Fruit fly (Drosophila melanogaster) whole organism, embryonic: ENCODE measurements around the gene CG42495.
A peak's percentile ranks its signal among the peaks of the same experiment; 100 is the strongest.

Experiments used
- Abd-B ChIP-seq: fragments of 200-800 bp; sonication (Bioruptor generic); optimal IDR thresholded peaks from 2 replicates; lab custom pipeline; 2018; ENCODE audit warnings: missing biosample characterization, mild to moderate bottlenecking, missing genetic modification characterization, moderate library complexity
- Adf1 ChIP-seq: fragments of 200-800 bp; sonication (Bioruptor generic); IDR thresholded peaks from 2 replicates; pipeline ENCODE4 v1.3.6; 2022; ENCODE audit warnings: missing biosample characterization, missing genetic modification characterization
- Bgb ChIP-seq: fragments of 200-800 bp; sonication (Bioruptor generic); IDR thresholded peaks from 2 replicates; pipeline ENCODE4 v1.3.6; 2022; ENCODE audit warnings: missing biosample characterization, missing genetic modification characterization; ENCODE audit not compliant: partially characterized antibody
- CG13123 ChIP-seq: fragments of 200-800 bp; sonication (Bioruptor generic); optimal IDR thresholded peaks from 2 replicates; lab custom pipeline; 2016; ENCODE audit warnings: missing biosample characterization, missing genetic modification characterization
- CG13287 ChIP-seq: fragments of 200-800 bp; sonication (Bioruptor generic); IDR thresholded peaks from 2 replicates; pipeline ENCODE4 v1.3.6; 2022; ENCODE audit warnings: missing biosample characterization, missing genetic modification characterization; ENCODE audit not compliant: partially characterized antibody
- CG13296 ChIP-seq: fragments of 200-800 bp; sonication (Bioruptor generic); optimal IDR thresholded peaks from 3 replicates; lab custom pipeline; 2018; ENCODE audit warnings: missing biosample characterization, mild to moderate bottlenecking, missing genetic modification characterization
- CG13624 ChIP-seq: fragments of 200-800 bp; sonication (Bioruptor generic); optimal IDR thresholded peaks from 2 replicates; lab custom pipeline; 2016; ENCODE audit warnings: missing biosample characterization, missing genetic modification characterization
- CG15269 ChIP-seq: fragments of 200-800 bp; sonication (Bioruptor generic); optimal IDR thresholded peaks from 2 replicates; lab custom pipeline; 2018; ENCODE audit warnings: missing biosample characterization, mild to moderate bottlenecking, missing genetic modification characterization, moderate library complexity
- CG1602 ChIP-seq: fragments of 200-800 bp; sonication (Bioruptor generic); optimal IDR thresholded peaks from 3 replicates; lab custom pipeline; 2016; ENCODE audit warnings: missing biosample characterization, missing genetic modification characterization
- CG16813 ChIP-seq: fragments of 200-800 bp; sonication (Bioruptor generic); IDR thresholded peaks from 3 replicates; pipeline ENCODE4 v1.3.6; 2022; ENCODE audit warnings: missing biosample characterization, missing genetic modification characterization; ENCODE audit not compliant: partially characterized antibody
- CG17186 ChIP-seq: fragments of 200-800 bp; sonication (Bioruptor generic); optimal IDR thresholded peaks from 3 replicates; lab custom pipeline; 2017; ENCODE audit warnings: missing biosample characterization, missing genetic modification reagents, missing genetic modification characterization
- CG17829 ChIP-seq: fragments of 200-800 bp; optimal IDR thresholded peaks from 2 replicates; lab custom pipeline; 2019; ENCODE audit warnings: missing biosample characterization, mild to moderate bottlenecking, missing genetic modification characterization, moderate library complexity
- CG1832 ChIP-seq: fragments of 200-800 bp; sonication (Bioruptor generic); optimal IDR thresholded peaks from 2 replicates; lab custom pipeline; 2017; ENCODE audit warnings: missing biosample characterization, mild to moderate bottlenecking, missing genetic modification characterization, inconsistent platforms
- CG2129 ChIP-seq: fragments of 200-800 bp; sonication (Bioruptor generic); IDR thresholded peaks from 2 replicates; pipeline ENCODE4 v1.3.6; 2022; ENCODE audit warnings: missing biosample characterization, missing genetic modification characterization; ENCODE audit not compliant: partially characterized antibody
- CG30431 ChIP-seq: fragments of 200-800 bp; sonication (Bioruptor generic); optimal IDR thresholded peaks from 2 replicates; lab custom pipeline; 2017; ENCODE audit warnings: missing biosample characterization, missing genetic modification characterization
- CG4424 ChIP-seq: fragments of 200-800 bp; sonication (Bioruptor generic); optimal IDR thresholded peaks from 3 replicates; lab custom pipeline; 2016; ENCODE audit warnings: missing biosample characterization, missing genetic modification characterization
- CG6272 ChIP-seq: fragments of 200-800 bp; sonication (Bioruptor generic); IDR thresholded peaks from 2 replicates; pipeline ENCODE4 v1.3.6; 2022; ENCODE audit warnings: missing biosample characterization, missing genetic modification characterization
- CG7556 ChIP-seq: fragments of 200-800 bp; sonication (Bioruptor generic); optimal IDR thresholded peaks from 2 replicates; lab custom pipeline; 2017; ENCODE audit warnings: missing biosample characterization, mild to moderate bottlenecking, missing genetic modification characterization
- CG7963 ChIP-seq: fragments of 200-800 bp; sonication (Bioruptor generic); IDR thresholded peaks from 3 replicates; pipeline ENCODE4 v1.3.6; 2022; ENCODE audit warnings: missing biosample characterization, missing genetic modification characterization; ENCODE audit not compliant: partially characterized antibody
- CG8290 ChIP-seq, 3 experiments: fragments of 200-800 bp; sonication (Bioruptor generic); optimal IDR thresholded peaks; 2 replicates each; lab custom pipeline; 2016 to 2019; ENCODE audit warnings: missing biosample characterization in 3 of 3, missing genetic modification characterization in 3 of 3, mild to moderate bottlenecking in 2 of 3, moderate library complexity in 1 of 3
- CG9437 ChIP-seq: fragments of 200-800 bp; sonication (Bioruptor generic); optimal IDR thresholded peaks from 2 replicates; lab custom pipeline; 2018; ENCODE audit warnings: missing biosample characterization, mild to moderate bottlenecking, missing genetic modification characterization
- D19B ChIP-seq: fragments of 200-800 bp; sonication (Bioruptor generic); optimal IDR thresholded peaks from 2 replicates; lab custom pipeline; 2017; ENCODE audit warnings: missing biosample characterization, mild to moderate bottlenecking, missing genetic modification characterization
- Dip3 ChIP-seq: fragments of 200-800 bp; sonication (Bioruptor generic); optimal IDR thresholded peaks from 3 replicates; lab custom pipeline; 2016; ENCODE audit warnings: missing biosample characterization, missing genetic modification characterization
- Gug ChIP-seq: fragments of 200-800 bp; sonication (Bioruptor generic); IDR thresholded peaks from 4 replicates; pipeline ENCODE4 v1.3.6; 2022; ENCODE audit warnings: missing biosample characterization, missing genetic modification characterization
- HLH3B ChIP-seq: fragments of 200-800 bp; sonication (Bioruptor generic); IDR thresholded peaks from 2 replicates; pipeline ENCODE4 v1.3.6; 2022; ENCODE audit warnings: missing biosample characterization, missing genetic modification characterization
- Lim3 ChIP-seq: fragments of 200-800 bp; sonication (Bioruptor generic); IDR thresholded peaks from 2 replicates; pipeline ENCODE4 v1.3.6; 2022; ENCODE audit warnings: missing biosample characterization, missing genetic modification characterization
- Nf-YA ChIP-seq: fragments of 200-800 bp; sonication (Bioruptor generic); IDR thresholded peaks from 2 replicates; pipeline ENCODE4 v1.3.6; 2022; ENCODE audit warnings: missing biosample characterization, missing genetic modification characterization
- NfI ChIP-seq: fragments of 200-800 bp; sonication (Bioruptor generic); optimal IDR thresholded peaks from 3 replicates; lab custom pipeline; 2018; ENCODE audit warnings: missing biosample characterization, mild to moderate bottlenecking, missing genetic modification characterization, moderate library complexity
- Poxn ChIP-seq: fragments of 200-800 bp; sonication (Bioruptor generic); IDR thresholded peaks from 2 replicates; pipeline ENCODE4 v1.3.6; 2022; ENCODE audit warnings: missing biosample characterization, missing genetic modification characterization
- Ptx1 ChIP-seq: fragments of 200-800 bp; sonication (Bioruptor generic); IDR thresholded peaks from 2 replicates; pipeline ENCODE4 v1.3.6; 2022; ENCODE audit warnings: missing biosample characterization, missing genetic modification characterization
- Tbp ChIP-seq: fragments of >200 bp; optimal IDR thresholded peaks from 2 replicates; lab custom pipeline; 2018; ENCODE audit warnings: missing biosample characterization, missing genetic modification characterization
- Vsx1 ChIP-seq: fragments of 200-800 bp; sonication (Bioruptor generic); optimal IDR thresholded peaks from 2 replicates; lab custom pipeline; 2017; ENCODE audit warnings: missing biosample characterization, mild to moderate bottlenecking, missing genetic modification characterization, missing genetic modification reagents
- amos ChIP-seq: fragments of 200-800 bp; sonication (Bioruptor generic); IDR thresholded peaks from 2 replicates; pipeline ENCODE4 v1.3.6; 2022; ENCODE audit warnings: missing biosample characterization, missing genetic modification characterization; ENCODE audit not compliant: partially characterized antibody
- ase ChIP-seq: fragments of 200-800 bp; sonication (Bioruptor generic); IDR thresholded peaks from 3 replicates; pipeline ENCODE4 v1.3.6; 2022; ENCODE audit warnings: missing biosample characterization, missing genetic modification characterization
- ci ChIP-seq: fragments of 200-800 bp; sonication (Bioruptor generic); IDR thresholded peaks from 3 replicates; pipeline ENCODE4 v1.3.6; 2022; ENCODE audit warnings: missing biosample characterization, missing genetic modification characterization
- da ChIP-seq: fragments of 200-800 bp; sonication (Bioruptor generic); optimal IDR thresholded peaks from 2 replicates; lab custom pipeline; 2016; ENCODE audit warnings: missing biosample characterization, missing genetic modification characterization
- danr ChIP-seq: fragments of 200-800 bp; sonication (Bioruptor generic); IDR thresholded peaks from 2 replicates; pipeline ENCODE4 v1.3.6; 2022; ENCODE audit warnings: missing biosample characterization, missing genetic modification characterization
- disco-r ChIP-seq: fragments of 200-800 bp; sonication (Bioruptor generic); optimal IDR thresholded peaks from 2 replicates; lab custom pipeline; 2016; ENCODE audit warnings: missing biosample characterization, missing genetic modification characterization
- fd102C ChIP-seq: fragments of 200-800 bp; sonication (Bioruptor generic); optimal IDR thresholded peaks from 2 replicates; lab custom pipeline; 2018; ENCODE audit warnings: missing biosample characterization, mild to moderate bottlenecking, missing genetic modification characterization, moderate library complexity
- hth ChIP-seq: fragments of >200 bp; optimal IDR thresholded peaks from 2 replicates; lab custom pipeline; 2017; ENCODE audit warnings: inconsistent platforms
- inv ChIP-seq: fragments of 200-800 bp; sonication (Bioruptor generic); IDR thresholded peaks from 2 replicates; pipeline ENCODE4 v1.3.6; 2022; ENCODE audit warnings: missing biosample characterization, missing genetic modification characterization; ENCODE audit not compliant: partially characterized antibody
- ken ChIP-seq: fragments of 200-800 bp; sonication (Bioruptor generic); IDR thresholded peaks from 3 replicates; pipeline ENCODE4 v1.3.6; 2022; ENCODE audit warnings: missing biosample characterization, missing genetic modification characterization
- nerfin-1 ChIP-seq: fragments of 200-800 bp; sonication (Bioruptor generic); optimal IDR thresholded peaks from 3 replicates; lab custom pipeline; 2019; ENCODE audit warnings: missing biosample characterization, mild to moderate bottlenecking, missing genetic modification characterization, moderate library complexity
- org-1 ChIP-seq: fragments of 200-800 bp; sonication (Bioruptor generic); optimal IDR thresholded peaks from 2 replicates; lab custom pipeline; 2017; ENCODE audit warnings: missing biosample characterization, missing genetic modification characterization
- p53 ChIP-seq: fragments of 200-800 bp; sonication (Bioruptor generic); optimal IDR thresholded peaks from 2 replicates; lab custom pipeline; 2016; ENCODE audit warnings: missing biosample characterization, missing genetic modification characterization
- pfk ChIP-seq: fragments of 200-800 bp; sonication (Bioruptor generic); optimal IDR thresholded peaks from 2 replicates; lab custom pipeline; 2018; ENCODE audit warnings: missing biosample characterization, mild to moderate bottlenecking, missing genetic modification characterization, moderate library complexity
- prd ChIP-seq, 3 experiments: fragments of >200 bp in 2 of 3; fragments of 200-800 bp in 1 of 3; sonication (Bioruptor generic) in 1 of 3; optimal IDR thresholded peaks in 2 of 3; IDR thresholded peaks in 1 of 3; 2 replicates in 2 of 3; 3 replicates in 1 of 3; pipeline versions ENCODE4 v1.3.6 to Lab custom; 2017 to 2022; ENCODE audit warnings: missing biosample characterization in 1 of 3, missing genetic modification characterization in 1 of 3
- sens-2 ChIP-seq: fragments of 200-800 bp; sonication (Bioruptor generic); IDR thresholded peaks from 2 replicates; pipeline ENCODE4 v1.3.6; 2022; ENCODE audit warnings: missing biosample characterization, missing genetic modification characterization
- sim ChIP-seq: fragments of 200-800 bp; sonication (Bioruptor generic); IDR thresholded peaks from 2 replicates; pipeline ENCODE4 v1.3.6; 2022; ENCODE audit warnings: missing biosample characterization, missing genetic modification characterization

The CG42495 gene

DNA sequence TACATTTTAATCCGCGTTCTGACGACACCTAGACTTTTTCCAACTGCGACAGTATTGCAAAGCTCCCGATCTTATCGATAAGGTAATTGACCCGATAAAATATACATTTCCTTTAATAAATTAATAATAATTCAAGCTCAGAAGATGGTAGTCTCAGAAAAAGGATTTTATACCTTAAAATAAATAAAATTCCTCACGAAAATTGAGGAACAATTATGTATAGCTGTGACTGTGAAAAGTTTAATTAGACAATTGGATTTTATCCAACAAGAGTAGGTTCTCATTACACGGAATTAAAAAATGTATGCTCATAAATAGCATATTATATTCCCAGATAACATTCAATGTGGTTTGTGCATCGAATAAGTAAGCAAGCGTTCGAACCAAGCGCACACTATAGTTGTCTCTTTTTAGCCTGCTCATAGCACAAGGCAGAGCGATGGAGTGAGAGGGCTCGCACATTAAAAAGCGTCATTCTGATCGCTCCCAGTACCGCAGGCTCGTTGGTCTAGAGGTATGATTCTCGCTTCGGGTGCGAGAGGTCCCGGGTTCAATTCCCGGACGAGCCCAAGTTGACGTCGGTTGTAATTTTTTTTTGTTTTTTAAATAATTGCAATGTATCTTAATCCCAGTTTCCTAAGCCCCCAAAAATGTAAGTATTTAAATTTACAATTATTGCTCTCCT lies 49.1 kb upstream of the CG42495 start, which contains the start of the genes CG13380 and CG4174 (continued):
- no peak for TF ChIP-seq CG15269 (tag; lab: Kevin White, UChicago)
- peak; percentile 10 for TF ChIP-seq Abd-B (GFP tag; lab: Kevin White, UChicago)
- TF ChIP-seq Lim3 (GFP tag; lab: Robert Waterston, UW): no peak
- TF ChIP-seq Poxn (GFP tag; lab: Robert Waterston, UW): no peak
- no peak for TF ChIP-seq Vsx1
- no peak for TF ChIP-seq sens-2 (GFP tag; lab: Robert Waterston, UW)
- no peak for TF ChIP-seq hth (lab: Kevin White, UChicago)
- no peak for TF ChIP-seq Ptx1 (GFP tag; lab: Robert Waterston, UW)
- TF ChIP-seq CG17186 (GFP tag; lab: Kevin White, UChicago): no peak
- no peak for TF ChIP-seq CG7556 (GFP tag; lab: Kevin White, UChicago)
- 0 out of 4 replicates have a peak, but pooled peaks have one; percentile 9 for TF ChIP-seq Gug (GFP tag; lab: Robert Waterston, UW)
- peak; percentile 36 for TF ChIP-seq p53
- TF ChIP-seq ci (GFP tag; lab: Robert Waterston, UW): no peak
- no peak for TF ChIP-seq CG1602 (GFP tag; lab: Kevin White, UChicago)
- no peak for TF ChIP-seq Dip3 (GFP tag; lab: Kevin White, UChicago)
- TF ChIP-seq inv: peak; percentile 55; the same call in 1 of the 2 replicates
- TF ChIP-seq CG13123 (GFP tag; lab: Kevin White, UChicago): no peak
- TF ChIP-seq org-1 (GFP tag; lab: Kevin White, UChicago): no peak
- no peak for TF ChIP-seq CG4424 (GFP tag; lab: Kevin White, UChicago)
- TF ChIP-seq CG1832 (GFP tag; lab: Kevin White, UChicago): peak; percentile 77
- no peak for TF ChIP-seq prd (optimal IDR thresholded peaks at IDR 0.05; lab: Kevin White, UChicago)
- no peak for TF ChIP-seq prd (GFP tag; IDR thresholded peaks at IDR 0.05; lab: Robert Waterston, UW)
- no peak for TF ChIP-seq ase (GFP tag; lab: Robert Waterston, UW)
- no peak for TF ChIP-seq fd102C (GFP tag; lab: Kevin White, UChicago)
- TF ChIP-seq danr: no peak
- no peak for TF ChIP-seq CG30431 (GFP tag; lab: Kevin White, UChicago)
- TF ChIP-seq pfk (GFP tag; lab: Kevin White, UChicago): no peak
- no peak for TF ChIP-seq CG13624
- peak; percentile 69 for TF ChIP-seq CG13287 (GFP tag; lab: Robert Waterston, UW)
- no peak for TF ChIP-seq disco-r
- no peak for TF ChIP-seq CG6272
- no peak for TF ChIP-seq nerfin-1 (tag; lab: Kevin White, UChicago)
- TF ChIP-seq CG17829: no peak
- peak; percentile 90 for TF ChIP-seq amos (GFP tag; lab: Robert Waterston, UW)
- TF ChIP-seq CG8290 (GFP tag; optimal IDR thresholded peaks at IDR 0.05; lab: Kevin White, UChicago): peak; percentile 58
- TF ChIP-seq CG8290 (tag; optimal IDR thresholded peaks at IDR 0.05; lab: Kevin White, UChicago): no peak
- peak; percentile 90 for TF ChIP-seq Bgb
- no peak for TF ChIP-seq CG9437
- no peak for TF ChIP-seq Nf-YA (GFP tag; lab: Robert Waterston, UW)
- peak; percentile 47; the same call in 1 of the 2 replicates for TF ChIP-seq Adf1
- TF ChIP-seq NfI: no peak
- peak; percentile 95 for TF ChIP-seq CG7963 (GFP tag; lab: Robert Waterston, UW)
- TF ChIP-seq D19B: no peak
- TF ChIP-seq sim (GFP tag; lab: Robert Waterston, UW): no peak
- TF ChIP-seq CG16813 (GFP tag; lab: Robert Waterston, UW): peak; percentile 92
- TF ChIP-seq HLH3B: no peak
- no peak for TF ChIP-seq da (GFP tag; lab: Kevin White, UChicago)
- no peak for TF ChIP-seq CG2129 (GFP tag; lab: Robert Waterston, UW)
- no peak for TF ChIP-seq CG13296 (GFP tag; lab: Kevin White, UChicago)
- TF ChIP-seq ken: no peak
- no peak for TF ChIP-seq Tbp (GFP tag; lab: Kevin White, UChicago)
